Worm (Caenorhabditis elegans): ENCODE results near the gene F10C1.9.

The F10C1.9 gene

ce11 chrII:5725094-5725493, 20.0 kb downstream of the F10C1.9 start:
- TF ChIP-seq lir-1 (GFP tag; conservative IDR thresholded peaks at IDR 0.05) (no peak), F57C9.4 (tag; optimal IDR thresholded peaks at IDR 0.05) (no peak), mel-28 (tag; optimal IDR thresholded peaks at IDR 0.05; ENCODE audit: borderline replicate concordance) (no peak), nhr-120 (GFP tag; IDR thresholded peaks at IDR 0.05) (no peak), lin-35 (GFP tag; optimal IDR thresholded peaks at IDR 0.05) (peak in 1 of 3 experiments; percentile 36), ceh-79 (tag; optimal IDR thresholded peaks at IDR 0.05) (no peak), hlh-12 (tag; optimal IDR thresholded peaks at IDR 0.05) (no peak), B0035.1 (tag; optimal IDR thresholded peaks at IDR 0.05) (no peak), madf-6 (GFP tag; IDR thresholded peaks at IDR 0.05) (no peak), K12H6.12 (tag; optimal IDR thresholded peaks at IDR 0.05) (peak; percentile 60), B0019.2 (GFP tag; conservative IDR thresholded peaks at IDR 0.05) (no peak), die-1 (tag; optimal IDR thresholded peaks at IDR 0.05) (no peak), egl-44 (GFP tag; IDR thresholded peaks at IDR 0.05) (no peak), ztf-25 (GFP tag; IDR thresholded peaks at IDR 0.05) (no peak), ama-1 (optimal IDR thresholded peaks at IDR 0.05) (no peak), ama-1 (GFP tag; optimal IDR thresholded peaks at IDR 0.05) (no peak), ceh-27 (GFP tag; optimal IDR thresholded peaks at IDR 0.05) (peak; percentile 34), gei-17 (GFP tag; optimal IDR thresholded peaks at IDR 0.05) (no peak), hsf-1 (GFP tag; IDR thresholded peaks at IDR 0.05) (no peak), lin-54 (GFP tag; optimal IDR thresholded peaks at IDR 0.05) (no peak), unc-62 (GFP tag; optimal IDR thresholded peaks at IDR 0.05) (no peak), athp-1 (tag; optimal IDR thresholded peaks at IDR 0.05) (no peak), let-526 (GFP tag; IDR thresholded peaks at IDR 0.05) (no peak), ekl-4 (GFP tag; IDR thresholded peaks at IDR 0.05) (no peak), ZK185.1 (tag; optimal IDR thresholded peaks at IDR 0.05; ENCODE audit: poor library complexity, severe bottlenecking) (peak; percentile 46), hmg-1.2 (GFP tag; IDR thresholded peaks at IDR 0.05) (peak; percentile 28; the same call in 1 of the 2 replicates), F37B4.10 (GFP tag; IDR thresholded peaks at IDR 0.05) (no peak), dox-1 (GFP tag; IDR thresholded peaks at IDR 0.05) (no peak), chd-7 (tag; optimal IDR thresholded peaks at IDR 0.05) (no peak), attf-6 (GFP tag; IDR thresholded peaks at IDR 0.05) (no peak), ceh-40 (GFP tag; IDR thresholded peaks at IDR 0.05) (no peak), sdz-38 (tag; optimal IDR thresholded peaks at IDR 0.05) (no peak), him-1 (tag; optimal IDR thresholded peaks at IDR 0.05) (no peak), rpc-1 (optimal IDR thresholded peaks at IDR 0.05) (no peak), rpc-1 (tag; optimal IDR thresholded peaks at IDR 0.05) (no peak)

- no peak for TF ChIP-seq ceh-91 (GFP tag; IDR thresholded peaks at IDR 0.05)
- TF ChIP-seq aptf-2 (GFP tag; conservative IDR thresholded peaks at IDR 0.05) = no peak
- no peak for TF ChIP-seq mel-28 (tag; optimal IDR thresholded peaks at IDR 0.05; ENCODE audit: borderline replicate concordance)
- TF ChIP-seq T07F8.4 (tag; optimal IDR thresholded peaks at IDR 0.05) = no peak
- TF ChIP-seq egl-18 (GFP tag; IDR thresholded peaks at IDR 0.05) = no peak
- TF ChIP-seq sea-2 (GFP tag; IDR thresholded peaks at IDR 0.05) = no peak
- TF ChIP-seq hlh-12 (tag; optimal IDR thresholded peaks at IDR 0.05) = no peak
- no peak for TF ChIP-seq ceh-27 (GFP tag; optimal IDR thresholded peaks at IDR 0.05)
- TF ChIP-seq ztf-26 (tag; optimal IDR thresholded peaks at IDR 0.05) = no peak
- no peak for TF ChIP-seq F57C9.4 (tag; optimal IDR thresholded peaks at IDR 0.05)
- TF ChIP-seq nhr-120 (GFP tag; IDR thresholded peaks at IDR 0.05) = no peak
- TF ChIP-seq mxl-1 (tag; optimal IDR thresholded peaks at IDR 0.05) = no peak
- TF ChIP-seq sptf-2 (GFP tag; optimal IDR thresholded peaks at IDR 0.05) = no peak
- no peak for TF ChIP-seq hlh-26 (GFP tag; conservative IDR thresholded peaks at IDR 0.05)
- TF ChIP-seq attf-5 (GFP tag; optimal IDR thresholded peaks at IDR 0.05) = no peak
- TF ChIP-seq nhr-179 (tag; optimal IDR thresholded peaks at IDR 0.05) = no peak
- TF ChIP-seq dpff-1 (tag; optimal IDR thresholded peaks at IDR 0.05) = no peak
- no peak for TF ChIP-seq bed-2 (GFP tag; IDR thresholded peaks at IDR 0.05)
Measured at ce11 chrII:5719848-5720247, 25.2 kb downstream of the F10C1.9 start, which contains the start of gene damt-1. TSS of gene damt-1 (plus strand) at chrII:5720148.
